Fruit fly (Drosophila melanogaster): ENCODE results near the gene kmg.

The kmg gene

DNA sequence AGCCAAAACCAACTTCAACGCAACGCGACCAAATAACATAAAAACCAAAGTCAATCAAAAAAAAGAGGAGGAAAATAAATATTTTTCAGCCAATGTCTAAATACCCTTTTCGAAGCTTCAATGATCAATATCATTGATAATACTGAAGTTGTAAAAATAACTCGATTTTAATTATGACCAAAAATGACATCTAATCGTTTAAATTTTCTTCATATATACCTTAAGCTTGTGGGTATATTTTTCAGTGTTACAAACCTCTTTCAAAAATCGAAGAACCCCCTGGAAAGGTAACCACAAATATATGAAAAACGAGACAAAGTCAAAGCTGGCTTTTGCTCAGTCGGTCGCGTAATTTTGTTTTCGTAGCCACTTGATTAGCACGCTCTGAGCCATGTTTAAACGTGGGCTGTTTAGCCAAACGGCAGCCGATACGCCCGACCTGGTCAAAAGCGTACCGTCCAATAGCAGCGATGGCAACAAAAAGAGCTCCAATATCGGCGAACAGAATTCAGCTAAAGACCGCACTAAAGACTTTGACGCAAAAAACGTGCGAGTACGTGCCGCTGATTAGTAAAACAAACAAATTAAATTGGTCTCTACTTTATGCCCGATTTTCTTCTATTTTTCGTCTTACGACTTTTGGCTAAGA, 15.2 kb upstream of the kmg start (continued):
- no peak for TF ChIP-seq Neu2 (GFP tag; optimal IDR thresholded peaks at IDR 0.05; ENCODE audit: borderline replicate concordance)
- peak; percentile 93 for TF ChIP-seq Rfx (GFP tag; IDR thresholded peaks at IDR 0.05)
- no peak for TF ChIP-seq fd64A (GFP tag; optimal IDR thresholded peaks at IDR 0.05)
- no peak for TF ChIP-seq CG4707 (GFP tag; optimal IDR thresholded peaks at IDR 0.05)
- peak; percentile 91 for TF ChIP-seq CG2120 (GFP tag; optimal IDR thresholded peaks at IDR 0.05)
- peak; percentile 10 for TF ChIP-seq ATbp (GFP tag; optimal IDR thresholded peaks at IDR 0.05)
- peak; percentile 50; the same call in 1 of the 2 replicates for TF ChIP-seq Poxn (GFP tag; IDR thresholded peaks at IDR 0.05)
- TF ChIP-seq Kr (GFP tag; optimal IDR thresholded peaks at IDR 0.05) = no peak
- no peak for TF ChIP-seq cad (GFP tag; optimal IDR thresholded peaks at IDR 0.05)
- TF ChIP-seq MESR4 (GFP tag; optimal IDR thresholded peaks at IDR 0.05) = no peak
- peak; percentile 68 for TF ChIP-seq luna (GFP tag; optimal IDR thresholded peaks at IDR 0.05)
- TF ChIP-seq CG8944 (GFP tag; optimal IDR thresholded peaks at IDR 0.05) = peak; percentile 48
- peak; percentile 80 for TF ChIP-seq CG13296 (GFP tag; optimal IDR thresholded peaks at IDR 0.05)
- TF ChIP-seq zfh1 (GFP tag; IDR thresholded peaks at IDR 0.05) = 0 out of 3 replicates have a peak, but pooled peaks have one; percentile 39
- peak; percentile 50 for TF ChIP-seq run (tag; optimal IDR thresholded peaks at IDR 0.05)
- TF ChIP-seq CG8765 (GFP tag; IDR thresholded peaks at IDR 0.05) = no peak
- no peak for TF ChIP-seq CG17802 (tag; optimal IDR thresholded peaks at IDR 0.05)
- no peak for TF ChIP-seq CG16813 (GFP tag; IDR thresholded peaks at IDR 0.05; ENCODE audit: partially characterized antibody)
- peak; percentile 69 for TF ChIP-seq CG1792 (GFP tag; optimal IDR thresholded peaks at IDR 0.05)
- peak; percentile 64 for TF ChIP-seq CG31224 (GFP tag; IDR thresholded peaks at IDR 0.05)
- no peak for TF ChIP-seq zf30C (GFP tag; optimal IDR thresholded peaks at IDR 0.05)
- TF ChIP-seq CG15073 (GFP tag; optimal IDR thresholded peaks at IDR 0.05) = no peak
- TF ChIP-seq Doc2 (GFP tag; IDR thresholded peaks at IDR 0.05) = peak; percentile 47; the same call in 1 of the 2 replicates
- TF ChIP-seq vfl (GFP tag; optimal IDR thresholded peaks at IDR 0.05) = peak; percentile 57
- TF ChIP-seq Hsf (GFP tag; optimal IDR thresholded peaks at IDR 0.05) = peak; percentile 76
- TF ChIP-seq fd96Cb (tag; optimal IDR thresholded peaks at IDR 0.05) = peak; percentile 61
- peak; percentile 21 for TF ChIP-seq CG1603 (tag; optimal IDR thresholded peaks at IDR 0.05)
- peak; percentile 93 for TF ChIP-seq dysf (GFP tag; IDR thresholded peaks at IDR 0.05)
- TF ChIP-seq hb (GFP tag; IDR thresholded peaks at IDR 0.05; ENCODE audit: partially characterized antibody) = no peak
- peak; percentile 85 for TF ChIP-seq Atf6 (GFP tag; IDR thresholded peaks at IDR 0.05)
- TF ChIP-seq GATAe (GFP tag; conservative IDR thresholded peaks at IDR 0.05) = peak; percentile 52
- TF ChIP-seq gem (tag; optimal IDR thresholded peaks at IDR 0.05) = peak; percentile 86
- no peak for TF ChIP-seq NC2α (GFP tag; optimal IDR thresholded peaks at IDR 0.05)
- TF ChIP-seq Fer3 (tag; optimal IDR thresholded peaks at IDR 0.05) = peak; percentile 87
- TF ChIP-seq CG10543 (GFP tag; optimal IDR thresholded peaks at IDR 0.05) = peak; percentile 73
- peak; percentile 49 for TF ChIP-seq oc (tag; optimal IDR thresholded peaks at IDR 0.05)
- peak; percentile 70 for TF ChIP-seq tap (tag; optimal IDR thresholded peaks at IDR 0.05)
- peak; percentile 65 for TF ChIP-seq CG4854 (GFP tag; optimal IDR thresholded peaks at IDR 0.05)

dm6 chr2L:13146254-13146653, 14.1 kb upstream of the kmg start:
- TF ChIP-seq CG17361 (GFP tag; IDR thresholded peaks at IDR 0.05) (0 out of 3 replicates have a peak, but pooled peaks have one; percentile 14), Med (GFP tag) (peak; percentile 9), CG17802 (tag; optimal IDR thresholded peaks at IDR 0.05) (no peak), nom (GFP tag; optimal IDR thresholded peaks at IDR 0.05) (peak; percentile 14), exex (tag; optimal IDR thresholded peaks at IDR 0.05) (no peak), CG7839 (tag; optimal IDR thresholded peaks at IDR 0.05) (no peak), pros (GFP tag; optimal IDR thresholded peaks at IDR 0.05) (no peak), E2f1 (GFP tag; IDR thresholded peaks at IDR 0.05) (no peak), CG3726 (GFP tag; IDR thresholded peaks at IDR 0.05) (0 out of 3 replicates have a peak, but pooled peaks have one; percentile 32), CG11504 (tag; optimal IDR thresholded peaks at IDR 0.05) (peak; percentile 12), CG1233 (GFP tag; optimal IDR thresholded peaks at IDR 0.05) (no peak), Asciz (GFP tag; optimal IDR thresholded peaks at IDR 0.05) (no peak), MBD-R2 (GFP tag; IDR thresholded peaks at IDR 0.05) (no peak)

Data from whole organism, embryonic.